Worm (Caenorhabditis elegans) whole organism, L3 larva: ENCODE measurements around the gene nhr-136.

Experiments used
- ceh-82 ChIP-seq: fragments of 150-350 bp; optimal IDR thresholded peaks from 2 replicates; lab custom pipeline; 2014; ENCODE audit warnings: missing biosample characterization, missing genetic modification characterization
- ceh-9 ChIP-seq: sonication (generic microtip); optimal IDR thresholded peaks from 2 replicates; lab custom pipeline; 2018; ENCODE audit warnings: missing biosample characterization, missing genetic modification characterization
- jun-1 ChIP-seq: fragments of 150-350 bp; optimal IDR thresholded peaks from 2 replicates; lab custom pipeline; 2014; ENCODE audit warnings: missing biosample characterization, missing genetic modification reagents, missing genetic modification characterization
- mdl-1 ChIP-seq: fragments of 150-350 bp; optimal IDR thresholded peaks from 2 replicates; lab custom pipeline; 2014; ENCODE audit warnings: missing biosample characterization, missing genetic modification characterization
- nhr-11 ChIP-seq: fragments of 150-350 bp; optimal IDR thresholded peaks from 2 replicates; lab custom pipeline; 2014; ENCODE audit warnings: missing biosample characterization, missing genetic modification characterization
- pha-4 ChIP-seq: fragments of 150-350 bp; optimal IDR thresholded peaks from 2 replicates; lab custom pipeline; 2014; ENCODE audit warnings: missing biosample characterization, missing genetic modification reagents, missing genetic modification characterization
- unc-62 ChIP-seq: fragments of 150-350 bp; sonication (generic microtip); optimal IDR thresholded peaks from 4 replicates; lab custom pipeline; 2014; ENCODE audit warnings: missing biosample characterization, missing genetic modification reagents, missing genetic modification characterization

ce11 chrV:12091759-12092158, 15.2 kb upstream of the nhr-136 start, which contains the start of gene nhr-206:
- TF ChIP-seq unc-62 (no peak), pha-4 (tag; lab: Kevin White, UChicago) (peak; percentile 87), jun-1 (tag; lab: Kevin White, UChicago) (peak; percentile 53), ceh-9 (tag; lab: Kevin White, UChicago) (no peak), nhr-11 (tag; lab: Kevin White, UChicago) (no peak), ceh-82 (tag; lab: Kevin White, UChicago) (no peak), mdl-1 (tag; lab: Kevin White, UChicago) (no peak)
